Worm (Caenorhabditis elegans) whole organism, early embryonic: ENCODE measurements around the gene chil-8.

Experiments
- aly-1 ChIP-seq: sonication (generic microtip); optimal IDR thresholded peaks from 2 replicates; lab custom pipeline; 2016; ENCODE audit warnings: missing genetic modification characterization, missing compliant biosample characterization
- ceh-36 ChIP-seq: sonication (generic microtip); optimal IDR thresholded peaks from 2 replicates; lab custom pipeline; 2016; ENCODE audit warnings: missing genetic modification characterization, inconsistent platforms, missing compliant biosample characterization
- flt-1 ChIP-seq: fragments of 200-800 bp; sonication (Bioruptor generic); IDR thresholded peaks from 2 replicates; pipeline ENCODE4 v1.3.6; 2022; ENCODE audit warnings: missing genetic modification characterization, missing compliant biosample characterization
- tbx-37 ChIP-seq: fragments of 200-800 bp; sonication (Bioruptor generic); conservative IDR thresholded peaks from 2 replicates; pipeline ENCODE4 v1.3.6; 2022; ENCODE audit warnings: missing genetic modification reagents, missing genetic modification characterization, missing compliant biosample characterization

DNA sequence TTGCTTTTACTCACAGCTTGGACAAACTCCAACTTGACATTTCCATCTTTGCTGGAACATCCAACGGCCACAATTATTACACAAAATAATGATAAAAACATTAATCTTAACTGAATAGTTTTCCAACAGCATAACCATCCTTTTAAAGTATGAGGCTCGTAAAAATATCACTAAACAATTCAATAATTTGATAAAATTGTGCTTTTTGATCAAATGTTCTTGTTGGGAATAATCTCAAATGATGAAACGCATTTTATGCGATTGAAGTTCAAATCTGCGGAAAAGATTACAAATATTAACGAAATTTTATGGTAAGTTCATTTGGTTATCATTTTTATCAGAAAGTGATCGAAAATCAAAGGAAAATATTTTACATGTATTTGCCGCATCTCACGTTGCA is 47.6 kb upstream of the chil-8 start, which contains the start of gene pho-10:
- TF ChIP-seq ceh-36 (tag; lab: Kevin White, UChicago) (no peak), flt-1 (GFP tag; lab: Robert Waterston, UW) (no peak), tbx-37 (GFP tag; lab: Robert Waterston, UW) (no peak), aly-1 (tag; lab: Kevin White, UChicago) (no peak)
